Fruit fly (Drosophila melanogaster): Measurements from ENCODE around the gene CG9609.

Gene CG9609

dm6 chrX:16766868-16767431 is 19.9 kb downstream of the CG9609 start (continued):
- TF ChIP-seq CG10543 (GFP tag; optimal IDR thresholded peaks at IDR 0.05), result peak; percentile 38
- TF ChIP-seq CG10321 (GFP tag; IDR thresholded peaks at IDR 0.05), result peak; percentile 89
- peak; percentile 66 for TF ChIP-seq CG1832 (GFP tag; optimal IDR thresholded peaks at IDR 0.05)
- peak; percentile 47 for TF ChIP-seq Atf3 (GFP tag; optimal IDR thresholded peaks at IDR 0.05)
- no peak for TF ChIP-seq BEAF-32 (GFP tag; optimal IDR thresholded peaks at IDR 0.05)
- peak; percentile 54 for TF ChIP-seq CG12769 (tag; optimal IDR thresholded peaks at IDR 0.05)
- peak; percentile 82; the same call in 3 of the 4 replicates for TF ChIP-seq chinmo (GFP tag; IDR thresholded peaks at IDR 0.05; ENCODE audit: partially characterized antibody)
- no peak for TF ChIP-seq kah (GFP tag; optimal IDR thresholded peaks at IDR 0.05)

DNA sequence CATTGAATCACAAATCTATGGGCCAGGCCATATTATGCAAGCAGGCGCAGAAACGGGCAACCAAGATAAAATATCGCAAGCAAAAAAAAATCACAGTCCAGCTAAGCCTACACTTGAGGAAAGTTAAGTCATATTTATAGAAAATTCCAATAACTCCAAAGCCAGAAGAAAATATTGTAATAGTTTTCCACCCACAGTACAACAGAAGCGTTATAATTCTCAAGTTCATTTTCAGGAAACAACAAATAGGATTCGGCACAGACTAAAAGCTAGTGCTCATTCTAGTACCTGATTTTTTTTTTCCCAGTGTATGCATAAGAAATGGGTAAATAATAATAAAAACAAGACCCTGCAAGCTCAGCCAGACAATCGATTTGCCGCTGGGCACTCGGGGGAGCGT is 21.0 kb downstream of the CG9609 start:
- TF ChIP-seq CG11504 (tag; optimal IDR thresholded peaks at IDR 0.05), result peak; percentile 23
- TF ChIP-seq Sox102F (GFP tag; optimal IDR thresholded peaks at IDR 0.05), result peak; percentile 8
- peak; percentile 43 for TF ChIP-seq sens (GFP tag)
- TF ChIP-seq CG34224 (GFP tag; IDR thresholded peaks at IDR 0.05; ENCODE audit: partially characterized antibody), result no peak
- TF ChIP-seq gem (tag; optimal IDR thresholded peaks at IDR 0.05), result peak; percentile 28
- no peak for TF ChIP-seq phol (tag; optimal IDR thresholded peaks at IDR 0.05)
- TF ChIP-seq Hr51 (GFP tag; optimal IDR thresholded peaks at IDR 0.05), result peak in 1 of 2 experiments; percentile 14
- peak in 1 of 2 experiments; percentile 4 for TF ChIP-seq Pdp1 (GFP tag; optimal IDR thresholded peaks at IDR 0.05)
- peak; percentile 39; the same call in 1 of the 2 replicates for TF ChIP-seq Drgx (GFP tag; IDR thresholded peaks at IDR 0.05)
- TF ChIP-seq CG6689 (GFP tag; IDR thresholded peaks at IDR 0.05), result no peak
- TF ChIP-seq oc (tag; optimal IDR thresholded peaks at IDR 0.05), result no peak

DNA sequence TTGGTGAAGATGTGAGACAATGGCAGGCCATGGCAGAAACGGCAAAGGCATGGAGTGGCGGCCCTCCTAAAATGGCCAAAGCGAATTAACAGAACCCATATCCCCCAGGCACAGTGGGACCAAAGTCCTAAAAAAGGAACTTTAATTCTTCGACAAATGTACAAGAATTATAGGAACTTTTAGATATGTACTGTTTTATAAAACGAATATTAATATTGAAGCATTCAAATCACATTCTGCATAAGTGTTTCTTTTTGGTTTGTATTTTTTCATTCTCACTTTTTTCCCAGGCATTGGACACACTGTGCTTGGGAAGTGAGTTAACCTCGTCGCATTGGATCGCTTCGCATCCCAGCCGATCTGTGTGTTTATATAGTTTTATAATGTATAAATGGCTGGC is 21.9 kb downstream of the CG9609 start:
- TF ChIP-seq CG32767 (GFP tag; IDR thresholded peaks at IDR 0.05) (no peak), CG18262 (tag; optimal IDR thresholded peaks at IDR 0.05) (peak; percentile 6), amos (GFP tag; IDR thresholded peaks at IDR 0.05; ENCODE audit: partially characterized antibody) (no peak), Atf6 (GFP tag; IDR thresholded peaks at IDR 0.05) (no peak), CG10979 (tag; optimal IDR thresholded peaks at IDR 0.05) (no peak), salm (tag; optimal IDR thresholded peaks at IDR 0.05) (no peak), Side (GFP tag; optimal IDR thresholded peaks at IDR 0.05) (no peak), CG17328 (GFP tag; IDR thresholded peaks at IDR 0.05) (no peak), Awh (GFP tag; IDR thresholded peaks at IDR 0.05) (no peak), mld (GFP tag; IDR thresholded peaks at IDR 0.05; ENCODE audit: partially characterized antibody) (no peak), lmd (GFP tag; IDR thresholded peaks at IDR 0.05) (no peak), CG10267 (tag; optimal IDR thresholded peaks at IDR 0.05) (no peak), CG2875 (GFP tag; optimal IDR thresholded peaks at IDR 0.05) (no peak), Ets65A (GFP tag) (peak; percentile 60), Ptx1 (GFP tag; IDR thresholded peaks at IDR 0.05) (0 out of 2 replicates have a peak, but pooled peaks have one; percentile 38), CG1529 (GFP tag; optimal IDR thresholded peaks at IDR 0.05) (no peak), Xbp1 (GFP tag; optimal IDR thresholded peaks at IDR 0.05) (no peak), Hr51 (GFP tag; optimal IDR thresholded peaks at IDR 0.05) (no peak), pita (GFP tag; optimal IDR thresholded peaks at IDR 0.05) (no peak), row (GFP tag; IDR thresholded peaks at IDR 0.05) (0 out of 3 replicates have a peak, but pooled peaks have one; percentile 14), usp (GFP tag; optimal IDR thresholded peaks at IDR 0.05) (no peak), CG11504 (tag; optimal IDR thresholded peaks at IDR 0.05) (peak; percentile 14), zfh1 (GFP tag; IDR thresholded peaks at IDR 0.05) (0 out of 3 replicates have a peak, but pooled peaks have one; percentile 13), CG4424 (GFP tag; optimal IDR thresholded peaks at IDR 0.05) (no peak), Xrp1 (GFP tag; IDR thresholded peaks at IDR 0.05) (no peak), Med (GFP tag) (peak; percentile 80), sim (GFP tag; IDR thresholded peaks at IDR 0.05) (no peak), Rfx (GFP tag; IDR thresholded peaks at IDR 0.05) (no peak), Abd-B (GFP tag; optimal IDR thresholded peaks at IDR 0.05) (no peak), gcm2 (GFP tag; optimal IDR thresholded peaks at IDR 0.05) (no peak), grau (tag; optimal IDR thresholded peaks at IDR 0.05) (peak; percentile 3)
